Worm (Caenorhabditis elegans) whole organism, mixed stage, embryonic: Measurements from ENCODE around the gene C49A9.9.

ENCODE experiments used
- blmp-1 ChIP-seq: fragments of 150-350 bp; optimal IDR thresholded peaks from 2 replicates; lab custom pipeline; 2014; ENCODE audit warnings: missing biosample characterization, missing genetic modification characterization
- ces-1 ChIP-seq: fragments of 150-350 bp; optimal IDR thresholded peaks from 2 replicates; lab custom pipeline; 2014; ENCODE audit warnings: missing biosample characterization, missing genetic modification reagents, missing genetic modification characterization
- elt-1 ChIP-seq: sonication (generic microtip); optimal IDR thresholded peaks from 2 replicates; lab custom pipeline; 2017; ENCODE audit warnings: missing genetic modification characterization, mild to moderate bottlenecking, missing compliant biosample characterization, antibody characterized with exemption, moderate library complexity, borderline replicate concordance; ENCODE audit not compliant: insufficient read depth
- lin-13 ChIP-seq: fragments of 150-350 bp; optimal IDR thresholded peaks from 2 replicates; lab custom pipeline; 2014; ENCODE audit warnings: missing biosample characterization, missing genetic modification characterization
- nhr-12 ChIP-seq: fragments of 150-350 bp; optimal IDR thresholded peaks from 2 replicates; lab custom pipeline; 2014; ENCODE audit warnings: missing biosample characterization, missing genetic modification characterization
- nhr-76 ChIP-seq: sonication (generic microtip); optimal IDR thresholded peaks from 2 replicates; lab custom pipeline; 2017; ENCODE audit warnings: missing biosample characterization, missing genetic modification characterization
- pha-4 ChIP-seq: fragments of 150-350 bp; optimal IDR thresholded peaks from 2 replicates; lab custom pipeline; 2018; ENCODE audit warnings: missing biosample characterization, missing genetic modification reagents, missing genetic modification characterization
- sptf-1 ChIP-seq: sonication (generic microtip); optimal IDR thresholded peaks from 2 replicates; lab custom pipeline; 2017; ENCODE audit warnings: mild to moderate bottlenecking, missing genetic modification characterization, moderate library complexity, missing compliant biosample characterization
- unc-62 ChIP-seq: fragments of 150-350 bp; optimal IDR thresholded peaks from 2 replicates; lab custom pipeline; 2014; ENCODE audit warnings: missing biosample characterization, missing genetic modification reagents, missing genetic modification characterization
- zip-8 ChIP-seq: fragments of 150-350 bp; optimal IDR thresholded peaks from 2 replicates; lab custom pipeline; 2014; ENCODE audit warnings: missing biosample characterization, missing genetic modification characterization

DNA sequence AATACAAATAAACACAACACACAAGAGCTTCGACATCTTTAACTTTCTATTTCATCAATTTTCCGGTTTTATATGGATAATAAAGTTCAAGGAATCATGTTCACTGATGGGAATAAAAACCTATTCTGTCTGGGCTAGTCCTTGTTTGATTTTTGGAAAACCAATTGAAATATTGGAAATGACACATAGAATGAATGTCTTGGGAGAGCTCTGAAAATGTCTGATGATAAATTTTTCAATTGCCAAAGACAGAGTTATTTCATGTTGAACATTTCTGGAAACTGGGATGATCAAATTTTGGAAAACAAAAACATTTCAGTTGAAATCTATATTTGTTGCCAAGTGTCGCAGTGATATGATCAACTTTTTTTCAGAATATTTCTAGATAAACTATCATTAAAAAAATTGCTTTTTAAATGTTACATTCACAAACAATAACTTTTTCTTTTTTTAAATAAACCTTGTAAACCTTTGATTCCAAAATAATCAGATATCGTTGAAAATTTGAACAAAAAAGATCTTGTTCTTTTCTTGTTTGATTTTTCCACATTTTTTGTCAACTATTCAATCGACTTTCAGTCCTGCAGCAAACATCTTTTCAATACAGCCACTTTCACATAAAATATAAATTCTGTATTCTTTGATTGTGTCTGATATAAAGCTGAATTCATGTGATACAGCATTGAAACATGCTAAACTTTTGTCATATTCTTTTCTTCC, 20.5 kb downstream of the C49A9.9 start, which contains the start of the genes F58F9.6 and F58F9.8:
- TF ChIP-seq lin-13 (tag; lab: Kevin White, UChicago) (no peak), nhr-12 (tag; lab: Kevin White, UChicago) (no peak), ces-1 (GFP tag; lab: Kevin White, UChicago) (no peak), nhr-76 (no peak), sptf-1 (tag; lab: Kevin White, UChicago) (no peak), pha-4 (tag; lab: Kevin White, UChicago) (no peak), unc-62 (no peak), zip-8 (tag; lab: Kevin White, UChicago) (no peak), elt-1 (tag; lab: Kevin White, UChicago) (no peak), blmp-1 (tag; lab: Kevin White, UChicago) (no peak)
